Fruit fly (Drosophila melanogaster): Measurements from ENCODE around the gene Mks1.

dm6 chrX:12471408-12471807 is 25.0 kb downstream of the Mks1 start:
- TF ChIP-seq CTCF (optimal IDR thresholded peaks at IDR 0.05) (no peak), CG8478 (optimal IDR thresholded peaks at IDR 0.05) (no peak)

Data from S2 (cell line).